Fruit fly (Drosophila melanogaster) whole organism, embryonic: ENCODE results near the gene Est-Q.

Source experiments
- B-H1 ChIP-seq: fragments of 200-800 bp; sonication (Bioruptor generic); IDR thresholded peaks from 3 replicates; pipeline ENCODE4 v1.3.6; 2022; ENCODE audit warnings: missing biosample characterization, missing genetic modification characterization
- BEAF-32 ChIP-seq: fragments of 200-800 bp; sonication (Bioruptor generic); optimal IDR thresholded peaks from 3 replicates; lab custom pipeline; 2017; ENCODE audit warnings: missing biosample characterization, missing genetic modification characterization, mild to moderate bottlenecking, moderate library complexity, missing genetic modification reagents
- CG12236 ChIP-seq: fragments of 200-800 bp; sonication (Bioruptor generic); optimal IDR thresholded peaks from 2 replicates; lab custom pipeline; 2016; ENCODE audit warnings: missing biosample characterization, missing genetic modification characterization
- CG12744 ChIP-seq: fragments of 200-800 bp; sonication (Bioruptor generic); optimal IDR thresholded peaks from 2 replicates; lab custom pipeline; 2016; ENCODE audit warnings: missing biosample characterization, missing genetic modification characterization
- CG13296 ChIP-seq: fragments of 200-800 bp; sonication (Bioruptor generic); optimal IDR thresholded peaks from 3 replicates; lab custom pipeline; 2018; ENCODE audit warnings: missing biosample characterization, mild to moderate bottlenecking, missing genetic modification characterization
- CG14014 ChIP-seq: fragments of 200-800 bp; sonication (Bioruptor generic); IDR thresholded peaks from 2 replicates; pipeline ENCODE4 v1.3.6; 2022; ENCODE audit warnings: missing biosample characterization, missing genetic modification characterization
- CG14050 ChIP-seq: fragments of 200-800 bp; sonication (Bioruptor generic); IDR thresholded peaks from 3 replicates; pipeline ENCODE4 v1.3.6; 2022; ENCODE audit warnings: missing biosample characterization, missing genetic modification characterization
- CG15269 ChIP-seq: fragments of 200-800 bp; sonication (Bioruptor generic); optimal IDR thresholded peaks from 2 replicates; lab custom pipeline; 2018; ENCODE audit warnings: missing biosample characterization, mild to moderate bottlenecking, missing genetic modification characterization, moderate library complexity
- CG17568 ChIP-seq: fragments of 200-800 bp; sonication (Bioruptor generic); optimal IDR thresholded peaks from 2 replicates; lab custom pipeline; 2018; ENCODE audit warnings: missing biosample characterization, mild to moderate bottlenecking, missing genetic modification characterization, moderate library complexity
- CG17612 ChIP-seq: fragments of 200-800 bp; sonication (Bioruptor generic); IDR thresholded peaks from 2 replicates; pipeline ENCODE4 v1.3.6; 2022; ENCODE audit warnings: missing biosample characterization, missing genetic modification characterization
- CG2199 ChIP-seq: fragments of 200-800 bp; sonication (Bioruptor generic); IDR thresholded peaks from 3 replicates; pipeline ENCODE4 v1.3.6; 2022; ENCODE audit warnings: missing biosample characterization, missing genetic modification characterization
- CG32772 ChIP-seq: fragments of 200-800 bp; sonication (Bioruptor generic); IDR thresholded peaks from 2 replicates; pipeline ENCODE4 v1.3.6; 2022; ENCODE audit warnings: missing biosample characterization, missing genetic modification characterization
- Camta ChIP-seq: fragments of 200-800 bp; sonication (Bioruptor generic); optimal IDR thresholded peaks from 2 replicates; lab custom pipeline; 2016; ENCODE audit warnings: missing biosample characterization, missing genetic modification characterization
- CoRest ChIP-seq: fragments of 200-800 bp; sonication (Bioruptor generic); optimal IDR thresholded peaks from 3 replicates; lab custom pipeline; 2018; ENCODE audit warnings: missing biosample characterization, mild to moderate bottlenecking, missing genetic modification characterization, moderate library complexity
- D19A ChIP-seq: fragments of 200-800 bp; optimal IDR thresholded peaks from 3 replicates; lab custom pipeline; 2019; ENCODE audit warnings: missing biosample characterization, mild to moderate bottlenecking, missing genetic modification characterization, moderate library complexity
- Dbx ChIP-seq: fragments of 200-800 bp; sonication (Bioruptor generic); IDR thresholded peaks from 3 replicates; pipeline ENCODE4 v1.3.6; 2022; ENCODE audit warnings: missing biosample characterization, missing genetic modification characterization
- Dek ChIP-seq: fragments of 200-800 bp; sonication (Bioruptor generic); optimal IDR thresholded peaks from 3 replicates; lab custom pipeline; 2019; ENCODE audit warnings: missing biosample characterization, mild to moderate bottlenecking, missing genetic modification characterization, moderate library complexity
- Dp ChIP-seq: fragments of 200-800 bp; sonication (Bioruptor generic); optimal IDR thresholded peaks from 2 replicates; lab custom pipeline; 2018; ENCODE audit warnings: missing biosample characterization, mild to moderate bottlenecking, missing genetic modification characterization, moderate library complexity
- E2f2 ChIP-seq: fragments of 200-800 bp; sonication (Bioruptor generic); IDR thresholded peaks from 2 replicates; pipeline ENCODE4 v1.3.6; 2022; ENCODE audit warnings: missing biosample characterization, missing genetic modification characterization
- Ets65A ChIP-seq: fragments of 200-800 bp; sonication (Bioruptor generic); peaks from one replicate; lab custom pipeline; 2016; ENCODE audit warnings: missing biosample characterization, missing genetic modification characterization
- Fer2 ChIP-seq: fragments of 200-800 bp; sonication (Bioruptor generic); optimal IDR thresholded peaks from 2 replicates; lab custom pipeline; 2018; ENCODE audit warnings: missing biosample characterization, mild to moderate bottlenecking, missing genetic modification characterization, moderate library complexity
- HLH4C ChIP-seq: fragments of 200-800 bp; sonication (Bioruptor generic); IDR thresholded peaks from 3 replicates; pipeline ENCODE4 v1.3.6; 2022; ENCODE audit warnings: missing biosample characterization, missing genetic modification characterization; ENCODE audit not compliant: partially characterized antibody
- Hey ChIP-seq: fragments of 200-800 bp; sonication (Bioruptor generic); optimal IDR thresholded peaks from 3 replicates; lab custom pipeline; 2018; ENCODE audit warnings: missing biosample characterization, mild to moderate bottlenecking, missing genetic modification characterization
- Neu2 ChIP-seq: fragments of 200-800 bp; sonication (Bioruptor generic); optimal IDR thresholded peaks from 3 replicates; lab custom pipeline; 2016; ENCODE audit warnings: missing biosample characterization, missing genetic modification characterization, borderline replicate concordance
- Optix ChIP-seq: fragments of 200-800 bp; sonication (Bioruptor generic); IDR thresholded peaks from 3 replicates; pipeline ENCODE4 v1.3.6; 2022; ENCODE audit warnings: missing biosample characterization, missing genetic modification characterization
- Sry-β ChIP-seq: fragments of 200-800 bp; sonication (Bioruptor generic); optimal IDR thresholded peaks from 2 replicates; lab custom pipeline; 2018; ENCODE audit warnings: missing biosample characterization, mild to moderate bottlenecking, missing genetic modification characterization, moderate library complexity
- amos ChIP-seq: fragments of 200-800 bp; sonication (Bioruptor generic); IDR thresholded peaks from 2 replicates; pipeline ENCODE4 v1.3.6; 2022; ENCODE audit warnings: missing biosample characterization, missing genetic modification characterization; ENCODE audit not compliant: partially characterized antibody
- bbx ChIP-seq: fragments of 200-800 bp; sonication (Bioruptor generic); IDR thresholded peaks from 2 replicates; pipeline ENCODE4 v1.3.6; 2022; ENCODE audit warnings: missing biosample characterization, missing genetic modification characterization; ENCODE audit not compliant: partially characterized antibody
- corto ChIP-seq: fragments of 200-800 bp; sonication (Bioruptor generic); optimal IDR thresholded peaks from 2 replicates; lab custom pipeline; 2016; ENCODE audit warnings: missing biosample characterization, mild to moderate bottlenecking, missing genetic modification characterization, moderate library complexity
- croc ChIP-seq: fragments of 200-800 bp; sonication (Bioruptor generic); conservative IDR thresholded peaks from 3 replicates; pipeline ENCODE4 v1.3.6; 2022; ENCODE audit warnings: missing biosample characterization, missing genetic modification characterization
- disco-r ChIP-seq: fragments of 200-800 bp; sonication (Bioruptor generic); optimal IDR thresholded peaks from 2 replicates; lab custom pipeline; 2016; ENCODE audit warnings: missing biosample characterization, missing genetic modification characterization
- dm ChIP-seq: fragments of 200-800 bp; sonication (Bioruptor generic); optimal IDR thresholded peaks from 3 replicates; lab custom pipeline; 2016; ENCODE audit warnings: missing biosample characterization, missing genetic modification characterization
- esg ChIP-seq: fragments of 200-800 bp; sonication (Bioruptor generic); conservative IDR thresholded peaks from 2 replicates; pipeline ENCODE4 v1.3.6; 2022; ENCODE audit warnings: missing biosample characterization, missing genetic modification characterization
- fd102C ChIP-seq: fragments of 200-800 bp; sonication (Bioruptor generic); optimal IDR thresholded peaks from 2 replicates; lab custom pipeline; 2018; ENCODE audit warnings: missing biosample characterization, mild to moderate bottlenecking, missing genetic modification characterization, moderate library complexity
- gce ChIP-seq: fragments of 200-800 bp; sonication (Bioruptor generic); IDR thresholded peaks from 3 replicates; pipeline ENCODE4 v1.3.6; 2022; ENCODE audit warnings: missing biosample characterization, missing genetic modification characterization
- gro ChIP-seq: fragments of 200-800 bp; sonication (Bioruptor generic); optimal IDR thresholded peaks from 2 replicates; lab custom pipeline; 2016; ENCODE audit warnings: missing biosample characterization, missing genetic modification characterization
- ham ChIP-seq: fragments of 200-800 bp; sonication (Bioruptor generic); IDR thresholded peaks from 2 replicates; pipeline ENCODE4 v1.3.6; 2022; ENCODE audit warnings: missing biosample characterization, missing genetic modification characterization
- ind ChIP-seq: fragments of 200-800 bp; sonication (Bioruptor generic); optimal IDR thresholded peaks from 3 replicates; lab custom pipeline; 2016; ENCODE audit warnings: missing biosample characterization, missing genetic modification characterization
- klu ChIP-seq: fragments of 200-800 bp; sonication (Bioruptor generic); IDR thresholded peaks from 2 replicates; pipeline ENCODE4 v1.3.6; 2022; ENCODE audit warnings: missing biosample characterization, missing genetic modification characterization
- lab ChIP-seq: fragments of 200-800 bp; sonication (Bioruptor generic); optimal IDR thresholded peaks from 3 replicates; lab custom pipeline; 2017; ENCODE audit warnings: missing biosample characterization, missing genetic modification characterization, mild to moderate bottlenecking, moderate library complexity, missing genetic modification reagents
- nerfin-1 ChIP-seq: fragments of 200-800 bp; sonication (Bioruptor generic); optimal IDR thresholded peaks from 3 replicates; lab custom pipeline; 2019; ENCODE audit warnings: missing biosample characterization, mild to moderate bottlenecking, missing genetic modification characterization, moderate library complexity
- peb ChIP-seq: fragments of 200-800 bp; sonication (Bioruptor generic); IDR thresholded peaks from 2 replicates; pipeline ENCODE4 v1.3.6; 2022; ENCODE audit warnings: missing biosample characterization, missing genetic modification characterization
- pnt ChIP-seq: fragments of 200-800 bp; sonication (Bioruptor generic); optimal IDR thresholded peaks from 3 replicates; lab custom pipeline; 2016; ENCODE audit warnings: missing biosample characterization, missing genetic modification characterization
- pros ChIP-seq: fragments of 200-800 bp; sonication (Bioruptor generic); optimal IDR thresholded peaks from 3 replicates; lab custom pipeline; 2019; ENCODE audit warnings: missing biosample characterization, mild to moderate bottlenecking, missing genetic modification characterization, moderate library complexity
- seq ChIP-seq: fragments of 200-800 bp; sonication (Bioruptor generic); IDR thresholded peaks from 2 replicates; pipeline ENCODE4 v1.3.6; 2022; ENCODE audit warnings: missing biosample characterization, missing genetic modification characterization
- sna ChIP-seq: fragments of 200-800 bp; sonication (Bioruptor generic); IDR thresholded peaks from 2 replicates; pipeline ENCODE4 v1.3.6; 2022; ENCODE audit warnings: missing biosample characterization, missing genetic modification characterization; ENCODE audit not compliant: partially characterized antibody
- stwl ChIP-seq: fragments of 200-800 bp; sonication (Bioruptor generic); optimal IDR thresholded peaks from 3 replicates; lab custom pipeline; 2018; ENCODE audit warnings: missing biosample characterization, mild to moderate bottlenecking, missing genetic modification characterization, moderate library complexity
- tll ChIP-seq, 2 experiments: fragments of 200-800 bp in 1 of 2; fragments of >200 bp in 1 of 2; sonication (Bioruptor generic) in 1 of 2; optimal IDR thresholded peaks; 2 replicates each; lab custom pipeline; 2017 to 2019; ENCODE audit warnings: missing biosample characterization in 2 of 2, missing genetic modification characterization in 2 of 2, mild to moderate bottlenecking in 1 of 2, moderate library complexity in 1 of 2
- trem ChIP-seq: fragments of 200-800 bp; optimal IDR thresholded peaks from 3 replicates; lab custom pipeline; 2019; ENCODE audit warnings: missing biosample characterization, mild to moderate bottlenecking, missing genetic modification characterization, moderate library complexity

Gene Est-Q

dm6 chr3L:21507354-21507928 lies 6.2 kb downstream of the Est-Q start, which contains the start of the genes Glg1 and M6 (continued):
- TF ChIP-seq dm (GFP tag; lab: Kevin White, UChicago) (peak; percentile 42), BEAF-32 (peak; percentile 97), pnt (GFP tag; lab: Kevin White, UChicago) (peak; percentile 37), corto (peak; percentile 50), CG13296 (peak; percentile 43), Optix (GFP tag; lab: Robert Waterston, UW) (no peak), CG17568 (GFP tag; lab: Kevin White, UChicago) (no peak), CG12236 (GFP tag; lab: Kevin White, UChicago) (peak; percentile 6), Ets65A (GFP tag; lab: Kevin White, UChicago) (peak; percentile 94), Hey (tag; lab: Kevin White, UChicago) (no peak), fd102C (GFP tag; lab: Kevin White, UChicago) (peak; percentile 12), gro (peak; percentile 37), Dp (GFP tag; lab: Kevin White, UChicago) (peak; percentile 33), stwl (peak; percentile 49), Dek (tag; lab: Kevin White, UChicago) (peak; percentile 53), pros (GFP tag; lab: Kevin White, UChicago) (no peak), Neu2 (GFP tag; lab: Kevin White, UChicago) (peak; percentile 99), CG2199 (GFP tag; lab: Robert Waterston, UW) (0 out of 3 replicates have a peak, but pooled peaks have one; percentile 36), trem (tag; lab: Kevin White, UChicago) (peak; percentile 76), CG32772 (GFP tag; lab: Robert Waterston, UW) (peak; percentile 51; the same call in 1 of the 2 replicates), CG15269 (tag; lab: Kevin White, UChicago) (peak; percentile 74), tll (GFP tag; optimal IDR thresholded peaks at IDR 0.05; lab: Kevin White, UChicago) (peak in 1 of 2 experiments; percentile 30), E2f2 (GFP tag; lab: Robert Waterston, UW) (peak; percentile 55), Sry-β (GFP tag; lab: Kevin White, UChicago) (peak; percentile 74), CG17612 (GFP tag; lab: Robert Waterston, UW) (no peak), CoRest (tag; lab: Kevin White, UChicago) (peak; percentile 83), CG14050 (GFP tag; lab: Robert Waterston, UW) (no peak), disco-r (GFP tag; lab: Kevin White, UChicago) (no peak), esg (peak; percentile 23; the same call in 1 of the 2 replicates), CG12744 (GFP tag; lab: Kevin White, UChicago) (peak; percentile 48), Fer2 (tag; lab: Kevin White, UChicago) (peak; percentile 16), HLH4C (GFP tag; lab: Robert Waterston, UW) (peak; percentile 93), klu (GFP tag; lab: Robert Waterston, UW) (no peak), ham (no peak), nerfin-1 (tag; lab: Kevin White, UChicago) (no peak), bbx (GFP tag; lab: Robert Waterston, UW) (peak; percentile 93), gce (GFP tag; lab: Robert Waterston, UW) (no peak), D19A (tag; lab: Kevin White, UChicago) (peak; percentile 51), peb (0 out of 2 replicates have a peak, but pooled peaks have one; percentile 13), lab (GFP tag; lab: Kevin White, UChicago) (peak; percentile 70), ind (GFP tag; lab: Kevin White, UChicago) (peak; percentile 70), CG14014 (GFP tag; lab: Robert Waterston, UW) (peak; percentile 49; the same call in 1 of the 2 replicates), seq (no peak), Camta (GFP tag; lab: Kevin White, UChicago) (peak; percentile 34), B-H1 (0 out of 3 replicates have a peak, but pooled peaks have one; percentile 28), sna (peak; percentile 95), Dbx (GFP tag; lab: Robert Waterston, UW) (peak; percentile 74), amos (peak; percentile 93), croc (0 out of 3 replicates have a peak, but pooled peaks have one; percentile 16)
